Fruit fly (Drosophila melanogaster): ENCODE results near the gene CG11693.

CG11693 gene

DNA sequence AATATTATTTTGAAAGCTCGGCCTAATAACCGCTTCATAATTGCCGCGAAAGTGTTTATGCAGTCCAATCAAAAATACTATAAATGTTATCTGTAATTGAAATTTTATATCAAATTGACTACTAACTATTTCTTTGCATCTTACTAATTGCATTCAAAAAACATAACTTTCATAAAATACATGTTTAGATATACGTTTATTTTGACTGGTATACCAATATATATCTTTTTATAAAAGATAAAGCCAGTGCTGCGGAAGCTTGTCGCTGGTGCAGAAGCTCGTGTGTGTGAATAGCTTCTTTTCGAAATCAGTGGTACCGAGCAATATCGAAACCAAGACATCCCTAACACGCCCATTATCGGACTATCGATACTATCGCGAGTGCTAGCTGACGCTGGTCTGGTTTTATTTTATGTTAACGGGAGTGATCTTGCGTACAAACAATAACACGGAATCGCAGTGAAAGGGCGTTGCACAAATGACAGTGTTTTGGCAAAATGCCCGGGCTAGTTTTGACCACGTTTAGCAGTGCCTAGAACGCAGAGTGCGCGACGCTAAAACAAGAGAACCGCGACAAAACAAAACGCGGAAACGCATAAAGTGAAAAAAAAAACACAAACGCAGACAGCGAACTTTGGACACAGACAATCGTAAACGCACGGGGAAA lies 39.0 kb upstream of the CG11693 start, which contains the start of gene Atg13 (continued):
- TF ChIP-seq CG17829 (tag; optimal IDR thresholded peaks at IDR 0.05) (peak; percentile 24), HLH4C (GFP tag; IDR thresholded peaks at IDR 0.05; ENCODE audit: partially characterized antibody) (peak; percentile 69), CG18619 (GFP tag; optimal IDR thresholded peaks at IDR 0.05) (no peak), CG7372 (GFP tag; IDR thresholded peaks at IDR 0.05) (no peak), Rfx (GFP tag; IDR thresholded peaks at IDR 0.05) (peak; percentile 37), CoRest (tag; optimal IDR thresholded peaks at IDR 0.05) (peak; percentile 70), CG18011 (GFP tag; optimal IDR thresholded peaks at IDR 0.05) (no peak), gfzf (GFP tag; optimal IDR thresholded peaks at IDR 0.05) (no peak), CG13287 (GFP tag; IDR thresholded peaks at IDR 0.05; ENCODE audit: partially characterized antibody) (peak; percentile 72), CG12744 (GFP tag; optimal IDR thresholded peaks at IDR 0.05) (no peak), CG14965 (GFP tag; optimal IDR thresholded peaks at IDR 0.05; ENCODE audit: borderline replicate concordance) (no peak), CG13424 (tag; optimal IDR thresholded peaks at IDR 0.05) (peak; percentile 19), CG3281 (GFP tag; optimal IDR thresholded peaks at IDR 0.05) (no peak), Ssrp (tag; optimal IDR thresholded peaks at IDR 0.05) (peak; percentile 33), stwl (tag; optimal IDR thresholded peaks at IDR 0.05) (peak; percentile 25), fd102C (GFP tag; optimal IDR thresholded peaks at IDR 0.05) (no peak), sd (tag; optimal IDR thresholded peaks at IDR 0.05) (no peak), CG10274 (GFP tag; optimal IDR thresholded peaks at IDR 0.05) (no peak), CG32767 (GFP tag; IDR thresholded peaks at IDR 0.05) (no peak), YL-1 (GFP tag; optimal IDR thresholded peaks at IDR 0.05) (peak; percentile 33), p53 (GFP tag; optimal IDR thresholded peaks at IDR 0.05) (no peak), Myb (GFP tag; optimal IDR thresholded peaks at IDR 0.05) (peak; percentile 9), hbn (GFP tag; IDR thresholded peaks at IDR 0.05; ENCODE audit: partially characterized antibody) (peak; percentile 43; the same call in 1 of the 2 replicates), CG14667 (GFP tag; IDR thresholded peaks at IDR 0.05) (no peak), CG4617 (GFP tag; optimal IDR thresholded peaks at IDR 0.05; ENCODE audit: borderline replicate concordance) (peak; percentile 51), CG9727 (GFP tag; optimal IDR thresholded peaks at IDR 0.05) (peak; percentile 31), CG1602 (GFP tag; optimal IDR thresholded peaks at IDR 0.05) (peak; percentile 28), salm (tag; optimal IDR thresholded peaks at IDR 0.05) (no peak), ssp (GFP tag; IDR thresholded peaks at IDR 0.05) (peak; percentile 94), CG12071 (GFP tag; optimal IDR thresholded peaks at IDR 0.05) (no peak), CG7357 (GFP tag; IDR thresholded peaks at IDR 0.05) (peak; percentile 93), Elba2 (GFP tag; optimal IDR thresholded peaks at IDR 0.05) (no peak), Abd-B (GFP tag; optimal IDR thresholded peaks at IDR 0.05) (peak; percentile 54), twi (tag; optimal IDR thresholded peaks at IDR 0.05) (peak; percentile 6), B-H2 (GFP tag; optimal IDR thresholded peaks at IDR 0.05) (peak; percentile 25), gcm (GFP tag; optimal IDR thresholded peaks at IDR 0.05) (no peak), wek (GFP tag; optimal IDR thresholded peaks at IDR 0.05) (peak; percentile 57), amos (GFP tag; IDR thresholded peaks at IDR 0.05; ENCODE audit: partially characterized antibody) (peak; percentile 90; the same call in 1 of the 2 replicates), dpn (GFP tag; optimal IDR thresholded peaks at IDR 0.05) (peak in 1 of 2 experiments; percentile 16), Meics (GFP tag; optimal IDR thresholded peaks at IDR 0.05) (no peak), CG10267 (tag; optimal IDR thresholded peaks at IDR 0.05) (peak; percentile 36), trem (tag; optimal IDR thresholded peaks at IDR 0.05) (peak; percentile 9), Dfd (GFP tag; optimal IDR thresholded peaks at IDR 0.05) (peak in 1 of 2 experiments; percentile 51), ftz-f1 (GFP tag; optimal IDR thresholded peaks at IDR 0.05) (no peak), CG10366 (GFP tag; IDR thresholded peaks at IDR 0.05) (no peak), CG12155 (GFP tag; optimal IDR thresholded peaks at IDR 0.05) (peak; percentile 20), Awh (GFP tag; IDR thresholded peaks at IDR 0.05) (no peak), CG15269 (tag; optimal IDR thresholded peaks at IDR 0.05) (no peak), CG17802 (tag; optimal IDR thresholded peaks at IDR 0.05) (peak; percentile 59)

All from whole organism, embryonic.